Fruit fly (Drosophila melanogaster) whole organism, embryonic: ENCODE measurements around the gene CG10793.

Source experiments
- ATbp ChIP-seq: fragments of 200-800 bp; sonication (Bioruptor generic); optimal IDR thresholded peaks from 2 replicates; lab custom pipeline; 2017; ENCODE audit warnings: missing biosample characterization, mild to moderate bottlenecking, missing genetic modification characterization, missing genetic modification reagents
- Bgb ChIP-seq: fragments of 200-800 bp; sonication (Bioruptor generic); IDR thresholded peaks from 2 replicates; pipeline ENCODE4 v1.3.6; 2022; ENCODE audit warnings: missing biosample characterization, missing genetic modification characterization; ENCODE audit not compliant: partially characterized antibody
- BtbVII ChIP-seq: fragments of 200-800 bp; sonication (Bioruptor generic); optimal IDR thresholded peaks from 3 replicates; lab custom pipeline; 2017; ENCODE audit warnings: missing biosample characterization, mild to moderate bottlenecking, missing genetic modification characterization
- CG10321 ChIP-seq: fragments of 200-800 bp; sonication (Bioruptor generic); IDR thresholded peaks from 2 replicates; pipeline ENCODE4 v1.3.6; 2022; ENCODE audit warnings: missing biosample characterization, missing genetic modification characterization
- CG11560 ChIP-seq: fragments of 200-800 bp; sonication (Bioruptor generic); IDR thresholded peaks from 3 replicates; pipeline ENCODE4 v1.3.6; 2022; ENCODE audit warnings: missing biosample characterization, missing genetic modification characterization
- CG14441 ChIP-seq: fragments of 200-800 bp; sonication (Bioruptor generic); IDR thresholded peaks from 2 replicates; pipeline ENCODE4 v1.3.6; 2022; ENCODE audit warnings: missing biosample characterization, missing genetic modification characterization
- CG14965 ChIP-seq: fragments of 200-800 bp; sonication (Bioruptor generic); optimal IDR thresholded peaks from 2 replicates; lab custom pipeline; 2016; ENCODE audit warnings: missing biosample characterization, missing genetic modification characterization, borderline replicate concordance
- CG17385 ChIP-seq: fragments of 200-800 bp; sonication (Bioruptor generic); optimal IDR thresholded peaks from 3 replicates; lab custom pipeline; 2018; ENCODE audit warnings: missing biosample characterization, mild to moderate bottlenecking, missing genetic modification characterization
- CG31224 ChIP-seq: fragments of 200-800 bp; sonication (Bioruptor generic); IDR thresholded peaks from 2 replicates; pipeline ENCODE4 v1.3.6; 2022; ENCODE audit warnings: missing biosample characterization, missing genetic modification characterization
- CG3281 ChIP-seq: fragments of 200-800 bp; sonication (Bioruptor generic); optimal IDR thresholded peaks from 3 replicates; lab custom pipeline; 2017; ENCODE audit warnings: missing biosample characterization, mild to moderate bottlenecking, missing genetic modification characterization
- CG5245 ChIP-seq: fragments of 200-800 bp; sonication (Bioruptor generic); optimal IDR thresholded peaks from 3 replicates; lab custom pipeline; 2016; ENCODE audit warnings: missing biosample characterization, missing genetic modification characterization
- CG5953 ChIP-seq: fragments of 200-800 bp; sonication (Bioruptor generic); IDR thresholded peaks from 2 replicates; pipeline ENCODE4 v1.3.6; 2022; ENCODE audit warnings: missing biosample characterization, missing genetic modification characterization
- CG6854 ChIP-seq: fragments of 200-800 bp; sonication (Bioruptor generic); optimal IDR thresholded peaks from 3 replicates; lab custom pipeline; 2017; ENCODE audit warnings: missing biosample characterization, mild to moderate bottlenecking, missing genetic modification characterization
- CG7987 ChIP-seq: fragments of 200-800 bp; sonication (Bioruptor generic); optimal IDR thresholded peaks from 2 replicates; lab custom pipeline; 2018; ENCODE audit warnings: missing biosample characterization, mild to moderate bottlenecking, missing genetic modification characterization, moderate library complexity
- CG8944 ChIP-seq: fragments of 200-800 bp; sonication (Bioruptor generic); optimal IDR thresholded peaks from 3 replicates; lab custom pipeline; 2016; ENCODE audit warnings: missing biosample characterization, missing genetic modification characterization
- Ets65A ChIP-seq: fragments of 200-800 bp; sonication (Bioruptor generic); peaks from one replicate; lab custom pipeline; 2016; ENCODE audit warnings: missing biosample characterization, missing genetic modification characterization
- Gsc ChIP-seq: fragments of 200-800 bp; sonication (Bioruptor generic); IDR thresholded peaks from 2 replicates; pipeline ENCODE4 v1.3.6; 2022; ENCODE audit warnings: missing biosample characterization, missing genetic modification characterization
- Gug ChIP-seq: fragments of 200-800 bp; sonication (Bioruptor generic); IDR thresholded peaks from 4 replicates; pipeline ENCODE4 v1.3.6; 2022; ENCODE audit warnings: missing biosample characterization, missing genetic modification characterization
- HHEX ChIP-seq: fragments of 200-800 bp; sonication (Bioruptor generic); optimal IDR thresholded peaks from 3 replicates; lab custom pipeline; 2017; ENCODE audit warnings: missing biosample characterization, mild to moderate bottlenecking, missing genetic modification characterization, missing genetic modification reagents
- Hr3 ChIP-seq: fragments of 200-800 bp; sonication (Bioruptor generic); optimal IDR thresholded peaks from 3 replicates; lab custom pipeline; 2016; ENCODE audit warnings: missing biosample characterization, missing genetic modification characterization
- Hr39 ChIP-seq: fragments of >200 bp; optimal IDR thresholded peaks from 2 replicates; lab custom pipeline; 2017
- Meics ChIP-seq: fragments of 200-800 bp; sonication (Bioruptor generic); optimal IDR thresholded peaks from 2 replicates; lab custom pipeline; 2017; ENCODE audit warnings: missing biosample characterization, mild to moderate bottlenecking, missing genetic modification characterization
- Nf-YC ChIP-seq: fragments of 200-800 bp; optimal IDR thresholded peaks from 3 replicates; lab custom pipeline; 2019; ENCODE audit warnings: missing biosample characterization, mild to moderate bottlenecking, missing genetic modification characterization, moderate library complexity
- Opbp ChIP-seq: fragments of 200-800 bp; sonication (Bioruptor generic); IDR thresholded peaks from 3 replicates; pipeline ENCODE4 v1.3.6; 2022; ENCODE audit warnings: missing biosample characterization, missing genetic modification characterization; ENCODE audit not compliant: partially characterized antibody
- Side ChIP-seq: fragments of 200-800 bp; sonication (Bioruptor generic); optimal IDR thresholded peaks from 2 replicates; lab custom pipeline; 2016; ENCODE audit warnings: missing biosample characterization, missing genetic modification characterization
- Xrp1 ChIP-seq: fragments of 200-800 bp; sonication (Bioruptor generic); IDR thresholded peaks from 2 replicates; pipeline ENCODE4 v1.3.6; 2022; ENCODE audit warnings: missing biosample characterization, missing genetic modification characterization
- bigmax ChIP-seq: fragments of 200-800 bp; sonication (Bioruptor generic); optimal IDR thresholded peaks from 2 replicates; lab custom pipeline; 2018; ENCODE audit warnings: missing biosample characterization, mild to moderate bottlenecking, missing genetic modification characterization
- bowl ChIP-seq: fragments of 200-800 bp; sonication (Bioruptor generic); IDR thresholded peaks from 2 replicates; pipeline ENCODE4 v1.3.6; 2022; ENCODE audit warnings: missing biosample characterization, missing genetic modification characterization
- bsh ChIP-seq, 2 experiments: fragments of 200-800 bp; sonication (Bioruptor generic); optimal IDR thresholded peaks; 2 replicates each; lab custom pipeline; 2017 to 2018; ENCODE audit warnings: mild to moderate bottlenecking in 2 of 2, missing biosample characterization in 2 of 2, missing genetic modification characterization in 2 of 2, moderate library complexity in 1 of 2
- cas ChIP-seq: fragments of 200-800 bp; sonication (Bioruptor generic); IDR thresholded peaks from 2 replicates; pipeline ENCODE4 v1.3.6; 2022; ENCODE audit warnings: missing biosample characterization, missing genetic modification characterization
- cato ChIP-seq: fragments of 200-800 bp; sonication (Bioruptor generic); optimal IDR thresholded peaks from 2 replicates; lab custom pipeline; 2016; ENCODE audit warnings: missing biosample characterization, missing genetic modification characterization, borderline replicate concordance
- emc ChIP-seq: fragments of 200-800 bp; sonication (Bioruptor generic); optimal IDR thresholded peaks from 2 replicates; lab custom pipeline; 2016; ENCODE audit warnings: missing biosample characterization, missing genetic modification characterization
- gcm ChIP-seq: fragments of 200-800 bp; sonication (Bioruptor generic); optimal IDR thresholded peaks from 2 replicates; lab custom pipeline; 2019; ENCODE audit warnings: missing biosample characterization, mild to moderate bottlenecking, missing genetic modification characterization, moderate library complexity
- kah ChIP-seq: fragments of 200-800 bp; sonication (Bioruptor generic); optimal IDR thresholded peaks from 2 replicates; lab custom pipeline; 2018; ENCODE audit warnings: missing biosample characterization, mild to moderate bottlenecking, missing genetic modification characterization
- kay ChIP-seq: fragments of 200-800 bp; sonication (Bioruptor generic); optimal IDR thresholded peaks from 2 replicates; lab custom pipeline; 2016; ENCODE audit warnings: missing biosample characterization, missing genetic modification characterization
- ken ChIP-seq: fragments of 200-800 bp; sonication (Bioruptor generic); IDR thresholded peaks from 3 replicates; pipeline ENCODE4 v1.3.6; 2022; ENCODE audit warnings: missing biosample characterization, missing genetic modification characterization
- mam ChIP-seq: fragments of 200-800 bp; sonication (Bioruptor generic); optimal IDR thresholded peaks from 3 replicates; lab custom pipeline; 2016; ENCODE audit warnings: missing biosample characterization, missing genetic modification characterization
- mirr ChIP-seq: fragments of 200-800 bp; sonication (Bioruptor generic); optimal IDR thresholded peaks from 3 replicates; lab custom pipeline; 2018; ENCODE audit warnings: missing biosample characterization, mild to moderate bottlenecking, missing genetic modification characterization
- nom ChIP-seq: fragments of 200-800 bp; sonication (Bioruptor generic); optimal IDR thresholded peaks from 2 replicates; lab custom pipeline; 2017; ENCODE audit warnings: missing biosample characterization, missing genetic modification characterization, mild to moderate bottlenecking, moderate library complexity, missing genetic modification reagents
- oc ChIP-seq: fragments of 200-800 bp; sonication (Bioruptor generic); optimal IDR thresholded peaks from 2 replicates; lab custom pipeline; 2018; ENCODE audit warnings: missing biosample characterization, mild to moderate bottlenecking, missing genetic modification characterization, moderate library complexity
- p53 ChIP-seq: fragments of 200-800 bp; sonication (Bioruptor generic); optimal IDR thresholded peaks from 2 replicates; lab custom pipeline; 2016; ENCODE audit warnings: missing biosample characterization, missing genetic modification characterization
- pho ChIP-seq: fragments of 200-800 bp; sonication (Bioruptor generic); optimal IDR thresholded peaks from 2 replicates; lab custom pipeline; 2016; ENCODE audit warnings: missing biosample characterization, missing genetic modification characterization
- shn ChIP-seq: fragments of 200-800 bp; sonication (Bioruptor generic); optimal IDR thresholded peaks from 3 replicates; lab custom pipeline; 2016; ENCODE audit warnings: missing biosample characterization, missing genetic modification characterization
- sim ChIP-seq: fragments of 200-800 bp; sonication (Bioruptor generic); IDR thresholded peaks from 2 replicates; pipeline ENCODE4 v1.3.6; 2022; ENCODE audit warnings: missing biosample characterization, missing genetic modification characterization
- slou ChIP-seq: fragments of 200-800 bp; sonication (Bioruptor generic); optimal IDR thresholded peaks from 3 replicates; lab custom pipeline; 2016; ENCODE audit warnings: missing biosample characterization, missing genetic modification characterization
- sqz ChIP-seq: fragments of 200-800 bp; sonication (Bioruptor generic); optimal IDR thresholded peaks from 3 replicates; lab custom pipeline; 2018; ENCODE audit warnings: missing biosample characterization, mild to moderate bottlenecking, missing genetic modification characterization
- tgo ChIP-seq: fragments of 200-800 bp; sonication (Bioruptor generic); IDR thresholded peaks from 3 replicates; pipeline ENCODE4 v1.3.6; 2022; ENCODE audit warnings: missing biosample characterization, missing genetic modification characterization
- tin ChIP-seq: fragments of 200-800 bp; sonication (Bioruptor generic); optimal IDR thresholded peaks from 3 replicates; lab custom pipeline; 2016; ENCODE audit warnings: missing biosample characterization, missing genetic modification characterization
- toy ChIP-seq: fragments of 200-800 bp; sonication (Bioruptor generic); IDR thresholded peaks from 2 replicates; pipeline ENCODE4 v1.3.6; 2022; ENCODE audit warnings: missing biosample characterization, missing genetic modification characterization
- wdn ChIP-seq: fragments of 200-800 bp; sonication (Bioruptor generic); IDR thresholded peaks from 2 replicates; pipeline ENCODE4 v1.3.6; 2022; ENCODE audit warnings: missing biosample characterization, missing genetic modification characterization
- zfh1 ChIP-seq: fragments of 200-800 bp; sonication (Bioruptor generic); IDR thresholded peaks from 3 replicates; pipeline ENCODE4 v1.3.6; 2022; ENCODE audit warnings: missing biosample characterization, missing genetic modification characterization
- zfh2 ChIP-seq: fragments of 200-800 bp; sonication (Bioruptor generic); optimal IDR thresholded peaks from 2 replicates; lab custom pipeline; 2016; ENCODE audit warnings: missing biosample characterization, missing genetic modification characterization

CG10793 gene

DNA sequence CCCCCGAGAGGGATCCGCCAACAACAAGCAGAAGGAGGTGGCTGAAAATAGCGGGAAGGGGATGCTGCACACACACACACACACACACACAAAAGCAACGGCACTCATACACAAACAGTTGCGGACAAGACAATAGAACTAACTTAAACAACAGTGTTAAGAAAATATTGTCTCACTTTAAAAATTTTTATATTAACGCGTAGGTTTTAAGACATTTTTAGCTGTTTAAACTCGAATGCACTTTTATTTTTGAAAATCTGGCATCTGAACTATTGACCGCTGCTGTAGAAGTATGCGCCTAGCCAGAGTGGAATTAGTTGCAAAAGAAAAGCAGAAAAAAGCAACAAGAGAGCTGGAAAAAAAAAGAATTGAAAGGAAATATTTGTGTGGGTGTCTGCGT is 5.4 kb downstream of the CG10793 start (continued):
- TF ChIP-seq gcm: peak; percentile 77
- TF ChIP-seq bigmax (GFP tag; lab: Kevin White, UChicago): no peak
- no peak for TF ChIP-seq CG14965 (GFP tag; lab: Kevin White, UChicago)
- TF ChIP-seq bowl: peak; percentile 8; the same call in 1 of the 2 replicates
- peak; percentile 80 for TF ChIP-seq ken (GFP tag; lab: Robert Waterston, UW)
- peak; percentile 89 for TF ChIP-seq Ets65A (GFP tag; lab: Kevin White, UChicago)
- peak; percentile 11 for TF ChIP-seq kay (GFP tag; lab: Kevin White, UChicago)
- peak; percentile 62 for TF ChIP-seq zfh2 (GFP tag; lab: Kevin White, UChicago)
- peak; percentile 69 for TF ChIP-seq CG31224 (GFP tag; lab: Robert Waterston, UW)
- peak; percentile 42 for TF ChIP-seq CG10321 (GFP tag; lab: Robert Waterston, UW)
- TF ChIP-seq CG8944 (GFP tag; lab: Kevin White, UChicago): peak; percentile 69
- no peak for TF ChIP-seq Opbp
- peak; percentile 75 for TF ChIP-seq Hr3
- TF ChIP-seq ATbp (GFP tag; lab: Kevin White, UChicago): peak; percentile 84
- peak; percentile 95 for TF ChIP-seq Xrp1 (GFP tag; lab: Robert Waterston, UW)
- TF ChIP-seq Hr39 (lab: Kevin White, UChicago): no peak
- peak; percentile 75 for TF ChIP-seq Gsc (GFP tag; lab: Robert Waterston, UW)
- TF ChIP-seq Bgb (GFP tag; lab: Robert Waterston, UW): no peak
- TF ChIP-seq pho (GFP tag; lab: Kevin White, UChicago): peak; percentile 66
- TF ChIP-seq CG17385: peak; percentile 84
- peak; percentile 70 for TF ChIP-seq tin (GFP tag; lab: Kevin White, UChicago)
- TF ChIP-seq cato (GFP tag; lab: Kevin White, UChicago): peak; percentile 58
- peak; percentile 74 for TF ChIP-seq CG5953 (GFP tag; lab: Robert Waterston, UW)
- peak; percentile 52 for TF ChIP-seq kah (GFP tag; lab: Kevin White, UChicago)
- peak; percentile 88 for TF ChIP-seq sim (GFP tag; lab: Robert Waterston, UW)
- peak; percentile 84 for TF ChIP-seq Meics
- TF ChIP-seq sqz (GFP tag; lab: Kevin White, UChicago): peak; percentile 72
- TF ChIP-seq mam (GFP tag; lab: Kevin White, UChicago): peak; percentile 77
- peak; percentile 82 for TF ChIP-seq BtbVII
- TF ChIP-seq oc (tag; lab: Kevin White, UChicago): peak; percentile 85
- TF ChIP-seq slou (GFP tag; lab: Kevin White, UChicago): peak; percentile 15
- TF ChIP-seq Gug (GFP tag; lab: Robert Waterston, UW): peak; percentile 79
- TF ChIP-seq CG3281: peak; percentile 86
- TF ChIP-seq wdn (GFP tag; lab: Robert Waterston, UW): 0 out of 2 replicates have a peak, but pooled peaks have one; percentile 34
- peak; percentile 77 for TF ChIP-seq Nf-YC (tag; lab: Kevin White, UChicago)
- peak; percentile 61; the same call in 2 of the 3 replicates for TF ChIP-seq CG11560 (tag; lab: Robert Waterston, UW)
- TF ChIP-seq p53: no peak
- TF ChIP-seq CG5245: peak; percentile 47
- peak; percentile 40 for TF ChIP-seq emc (GFP tag; lab: Kevin White, UChicago)
- TF ChIP-seq CG14441 (GFP tag; lab: Robert Waterston, UW): peak; percentile 85
- 0 out of 2 replicates have a peak, but pooled peaks have one; percentile 17 for TF ChIP-seq cas
- TF ChIP-seq Side (GFP tag; lab: Kevin White, UChicago): peak; percentile 78
- TF ChIP-seq bsh (GFP tag; optimal IDR thresholded peaks at IDR 0.05; lab: Kevin White, UChicago): peak; percentile 17 to 86
- no peak for TF ChIP-seq toy (GFP tag; lab: Robert Waterston, UW)
- peak; percentile 49 for TF ChIP-seq CG7987
- peak; percentile 81 for TF ChIP-seq CG6854 (GFP tag; lab: Kevin White, UChicago)
- peak; percentile 26 for TF ChIP-seq shn (GFP tag; lab: Kevin White, UChicago)
- TF ChIP-seq zfh1 (GFP tag; lab: Robert Waterston, UW): peak; percentile 94
- TF ChIP-seq mirr (GFP tag; lab: Kevin White, UChicago): peak; percentile 71
- peak; percentile 79 for TF ChIP-seq HHEX (GFP tag; lab: Kevin White, UChicago)
- TF ChIP-seq nom: peak; percentile 49
- peak; percentile 83 for TF ChIP-seq tgo
